Worm (Caenorhabditis elegans) whole organism, young adult: ENCODE data around the gene Y48C3A.12.

Experiments
- C06A6.2 ChIP-seq: fragments of 200-800 bp; sonication (Bioruptor generic); conservative IDR thresholded peaks from 2 replicates; pipeline ENCODE4 v1.3.6; 2022; ENCODE audit warnings: missing genetic modification characterization, missing compliant biosample characterization
- C17E4.6 ChIP-seq: fragments of 200-800 bp; sonication (Bioruptor generic); IDR thresholded peaks from 2 replicates; pipeline ENCODE4 v1.3.6; 2022; ENCODE audit warnings: missing genetic modification reagents, missing genetic modification characterization, missing compliant biosample characterization
- D2030.7 ChIP-seq: fragments of 200-800 bp; sonication (Bioruptor generic); IDR thresholded peaks from 2 replicates; pipeline ENCODE4 v1.3.6; 2022; ENCODE audit warnings: missing genetic modification reagents, missing genetic modification characterization, missing compliant biosample characterization
- F22D6.2 ChIP-seq: sonication (generic microtip); optimal IDR thresholded peaks from 2 replicates; lab custom pipeline; 2016; ENCODE audit warnings: mild to moderate bottlenecking, missing genetic modification characterization, missing compliant biosample characterization
- F23B12.7 ChIP-seq: sonication (generic microtip); optimal IDR thresholded peaks from 2 replicates; lab custom pipeline; 2017; ENCODE audit warnings: missing genetic modification characterization, mild to moderate bottlenecking, missing compliant biosample characterization, antibody characterized with exemption, moderate library complexity; ENCODE audit not compliant: insufficient read depth
- F33H1.4 ChIP-seq: fragments of 200-800 bp; sonication (Bioruptor generic); IDR thresholded peaks from 2 replicates; pipeline ENCODE4 v1.3.6; 2022; ENCODE audit warnings: missing genetic modification reagents, missing genetic modification characterization, missing compliant biosample characterization
- F39B2.1 ChIP-seq: fragments of 200-800 bp; sonication (Bioruptor generic); IDR thresholded peaks from 2 replicates; pipeline ENCODE4 v1.3.6; 2022; ENCODE audit warnings: missing genetic modification reagents, missing genetic modification characterization, missing compliant biosample characterization
- F57C9.4 ChIP-seq: sonication (generic microtip); optimal IDR thresholded peaks from 2 replicates; lab custom pipeline; 2017; ENCODE audit warnings: mild to moderate bottlenecking, missing genetic modification characterization, missing compliant biosample characterization
- K11D2.4 ChIP-seq: fragments of 200-800 bp; sonication (Bioruptor generic); IDR thresholded peaks from 2 replicates; pipeline ENCODE4 v1.3.6; 2022; ENCODE audit warnings: missing genetic modification reagents, missing genetic modification characterization, missing compliant biosample characterization
- K12H6.12 ChIP-seq: fragments of 200-800 bp; sonication (Bioruptor generic); optimal IDR thresholded peaks from 2 replicates; lab custom pipeline; 2018; ENCODE audit warnings: mild to moderate bottlenecking, missing genetic modification characterization, missing compliant biosample characterization
- T26A5.8 ChIP-seq: sonication (generic microtip); optimal IDR thresholded peaks from 2 replicates; lab custom pipeline; 2016; ENCODE audit warnings: missing genetic modification characterization, missing compliant biosample characterization
- Y53G8AR.9 ChIP-seq: fragments of 200-800 bp; sonication (Bioruptor generic); conservative IDR thresholded peaks from 2 replicates; pipeline ENCODE4 v1.3.6; 2022; ENCODE audit warnings: missing genetic modification reagents, missing genetic modification characterization, missing compliant biosample characterization
- Y79H2A.3 ChIP-seq: fragments of 200-800 bp; sonication (Bioruptor generic); conservative IDR thresholded peaks from 2 replicates; pipeline ENCODE4 v1.3.6; 2022; ENCODE audit warnings: missing genetic modification reagents, missing genetic modification characterization, missing compliant biosample characterization
- ZK185.1 ChIP-seq: sonication (generic microtip); optimal IDR thresholded peaks from 2 replicates; lab custom pipeline; 2016; ENCODE audit warnings: mild to moderate bottlenecking, missing genetic modification characterization, missing compliant biosample characterization; ENCODE audit not compliant: poor library complexity, severe bottlenecking
- attf-3 ChIP-seq: fragments of 200-800 bp; sonication (Bioruptor generic); conservative IDR thresholded peaks from 2 replicates; pipeline ENCODE4 v1.3.6; 2022; ENCODE audit warnings: missing genetic modification reagents, missing genetic modification characterization, missing compliant biosample characterization
- attf-5 ChIP-seq: fragments of 200-800 bp; sonication (Bioruptor generic); optimal IDR thresholded peaks from 2 replicates; lab custom pipeline; 2018; ENCODE audit warnings: mild to moderate bottlenecking, missing genetic modification characterization, missing compliant biosample characterization
- ceh-100 ChIP-seq: fragments of 200-800 bp; sonication (Bioruptor generic); IDR thresholded peaks from 2 replicates; pipeline ENCODE4 v1.3.6; 2022; ENCODE audit warnings: missing genetic modification reagents, missing genetic modification characterization, missing compliant biosample characterization
- ceh-91 ChIP-seq: fragments of 200-800 bp; sonication (Bioruptor generic); IDR thresholded peaks from 2 replicates; pipeline ENCODE4 v1.3.6; 2022; ENCODE audit warnings: missing genetic modification reagents, missing genetic modification characterization, missing compliant biosample characterization
- die-1 ChIP-seq: sonication (generic microtip); optimal IDR thresholded peaks from 2 replicates; lab custom pipeline; 2016; ENCODE audit warnings: missing genotype, mild to moderate bottlenecking, missing genetic modification characterization, missing compliant biosample characterization
- ets-4 ChIP-seq: fragments of 200-800 bp; sonication (Bioruptor generic); optimal IDR thresholded peaks from 2 replicates; lab custom pipeline; 2018; ENCODE audit warnings: mild to moderate bottlenecking, missing genetic modification characterization, missing compliant biosample characterization
- gei-17 ChIP-seq: fragments of 200-800 bp; sonication (Bioruptor generic); optimal IDR thresholded peaks from 2 replicates; lab custom pipeline; 2018; ENCODE audit warnings: mild to moderate bottlenecking, missing genetic modification characterization, missing compliant biosample characterization
- him-1 ChIP-seq: sonication (generic microtip); optimal IDR thresholded peaks from 2 replicates; lab custom pipeline; 2016; ENCODE audit warnings: missing genotype, missing genetic modification reagents, missing genetic modification characterization, missing compliant biosample characterization
- hmg-1.2 ChIP-seq: fragments of 200-800 bp; sonication (Bioruptor generic); IDR thresholded peaks from 2 replicates; pipeline ENCODE4 v1.3.6; 2022; ENCODE audit warnings: missing genetic modification reagents, missing genetic modification characterization, missing compliant biosample characterization
- hmg-20 ChIP-seq: fragments of 200-800 bp; sonication (Bioruptor generic); IDR thresholded peaks from 2 replicates; pipeline ENCODE4 v1.3.6; 2022; ENCODE audit warnings: missing genetic modification reagents, missing genetic modification characterization, missing compliant biosample characterization
- hsf-1 ChIP-seq: fragments of 200-800 bp; sonication (Bioruptor generic); IDR thresholded peaks from 2 replicates; pipeline ENCODE4 v1.3.6; 2022; ENCODE audit warnings: missing genetic modification reagents, missing genetic modification characterization, missing compliant biosample characterization
- lin-26 ChIP-seq: fragments of 200-800 bp; sonication (Bioruptor generic); IDR thresholded peaks from 2 replicates; pipeline ENCODE4 v1.3.6; 2022; ENCODE audit warnings: missing genetic modification reagents, missing genetic modification characterization, missing compliant biosample characterization
- lin-40 ChIP-seq: sonication (generic microtip); optimal IDR thresholded peaks from 2 replicates; lab custom pipeline; 2016; ENCODE audit warnings: missing genetic modification characterization, mild to moderate bottlenecking, missing compliant biosample characterization, missing genotype, missing genetic modification reagents
- lir-1 ChIP-seq: fragments of 200-800 bp; sonication (Bioruptor generic); conservative IDR thresholded peaks from 2 replicates; pipeline ENCODE4 v1.3.6; 2022; ENCODE audit warnings: missing genetic modification reagents, missing genetic modification characterization, missing compliant biosample characterization
- lsl-1 ChIP-seq: fragments of 200-800 bp; sonication (Bioruptor generic); optimal IDR thresholded peaks from 2 replicates; lab custom pipeline; 2018; ENCODE audit warnings: mild to moderate bottlenecking, missing genetic modification characterization, moderate library complexity, missing compliant biosample characterization
- lsy-27 ChIP-seq: sonication (generic microtip); optimal IDR thresholded peaks from 2 replicates; lab custom pipeline; 2017; ENCODE audit warnings: missing genetic modification characterization, mild to moderate bottlenecking, missing compliant biosample characterization, antibody characterized with exemption, missing genotype, borderline replicate concordance; ENCODE audit not compliant: insufficient read depth
- madf-10 ChIP-seq: sonication (generic microtip); optimal IDR thresholded peaks from 2 replicates; lab custom pipeline; 2016; ENCODE audit warnings: mild to moderate bottlenecking, missing genetic modification characterization, missing compliant biosample characterization
- madf-3 ChIP-seq: fragments of 200-800 bp; sonication (Bioruptor generic); IDR thresholded peaks from 2 replicates; pipeline ENCODE4 v1.3.6; 2022; ENCODE audit warnings: missing genetic modification reagents, missing genetic modification characterization, missing compliant biosample characterization
- mcd-1 ChIP-seq: fragments of 200-800 bp; sonication (Bioruptor generic); IDR thresholded peaks from 2 replicates; pipeline ENCODE4 v1.3.6; 2022; ENCODE audit warnings: missing genetic modification reagents, missing genetic modification characterization, missing compliant biosample characterization
- mes-4 ChIP-seq: sonication (generic microtip); optimal IDR thresholded peaks from 2 replicates; lab custom pipeline; 2016; ENCODE audit warnings: missing genotype, missing genetic modification characterization, missing compliant biosample characterization
- nhr-27 ChIP-seq: fragments of 200-800 bp; sonication (Bioruptor generic); optimal IDR thresholded peaks from 2 replicates; lab custom pipeline; 2018; ENCODE audit warnings: mild to moderate bottlenecking, missing genetic modification characterization, moderate library complexity, missing compliant biosample characterization
- nhr-80 ChIP-seq: sonication (generic microtip); optimal IDR thresholded peaks from 2 replicates; lab custom pipeline; 2016; ENCODE audit warnings: missing genetic modification characterization, missing compliant biosample characterization
- nhr-90 ChIP-seq: sonication (generic microtip); optimal IDR thresholded peaks from 2 replicates; lab custom pipeline; 2016; ENCODE audit warnings: missing genotype, mild to moderate bottlenecking, missing genetic modification characterization, missing compliant biosample characterization
- pha-4 ChIP-seq: fragments of 150-350 bp; sonication (generic microtip); optimal IDR thresholded peaks from 2 replicates; lab custom pipeline; 2014; ENCODE audit warnings: missing biosample characterization, missing genetic modification reagents, missing genetic modification characterization
- repo-1 ChIP-seq: sonication (generic microtip); optimal IDR thresholded peaks from 2 replicates; lab custom pipeline; 2017; ENCODE audit warnings: mild to moderate bottlenecking, missing genetic modification characterization, missing compliant biosample characterization
- sea-2 ChIP-seq: fragments of 200-800 bp; sonication (Bioruptor generic); IDR thresholded peaks from 2 replicates; pipeline ENCODE4 v1.3.6; 2022; ENCODE audit warnings: missing genetic modification characterization, missing compliant biosample characterization
- snpc-1.1 ChIP-seq: sonication (generic microtip); optimal IDR thresholded peaks from 2 replicates; lab custom pipeline; 2017; ENCODE audit warnings: missing genetic modification characterization, mild to moderate bottlenecking, missing compliant biosample characterization, antibody characterized with exemption, moderate library complexity, missing genotype, missing genetic modification reagents; ENCODE audit not compliant: insufficient read depth
- somi-1 ChIP-seq: fragments of 200-800 bp; sonication (Bioruptor generic); optimal IDR thresholded peaks from 2 replicates; lab custom pipeline; 2018; ENCODE audit warnings: mild to moderate bottlenecking, missing genetic modification characterization, missing compliant biosample characterization
- sptf-2 ChIP-seq: fragments of 200-800 bp; sonication (Bioruptor generic); optimal IDR thresholded peaks from 2 replicates; lab custom pipeline; 2018; ENCODE audit warnings: mild to moderate bottlenecking, missing genetic modification characterization, missing compliant biosample characterization
- xnd-1 ChIP-seq: sonication (generic microtip); optimal IDR thresholded peaks from 2 replicates; lab custom pipeline; 2016; ENCODE audit warnings: missing genotype, missing genetic modification reagents, missing genetic modification characterization, missing compliant biosample characterization

Y48C3A.12 gene

ce11 chrII:13334966-13335698 lies 41.1 kb upstream of the Y48C3A.12 start (continued):
- TF ChIP-seq F39B2.1 (GFP tag; lab: Robert Waterston, UW) = no peak
- peak; percentile 84 for TF ChIP-seq lin-40 (tag; lab: Kevin White, UChicago)
- TF ChIP-seq F22D6.2 (tag; lab: Kevin White, UChicago) = no peak
- peak; percentile 95 for TF ChIP-seq K12H6.12 (tag; lab: Kevin White, UChicago)
- TF ChIP-seq gei-17 (GFP tag; lab: Kevin White, UChicago) = peak; percentile 19
- TF ChIP-seq attf-5 (GFP tag; lab: Kevin White, UChicago) = peak; percentile 77
- no peak for TF ChIP-seq F57C9.4
- TF ChIP-seq C06A6.2 (GFP tag; lab: Robert Waterston, UW) = no peak
- peak; percentile 75 for TF ChIP-seq nhr-80
- TF ChIP-seq ceh-100 (GFP tag; lab: Robert Waterston, UW) = no peak
- TF ChIP-seq F23B12.7 (tag; lab: Kevin White, UChicago) = no peak
- no peak for TF ChIP-seq ets-4 (GFP tag; lab: Kevin White, UChicago)
- peak; percentile 41 for TF ChIP-seq mcd-1 (GFP tag; lab: Robert Waterston, UW)
- TF ChIP-seq K11D2.4 (GFP tag; lab: Robert Waterston, UW) = no peak; the same call in 1 of the 2 replicates
- peak; percentile 47; the same call in 1 of the 2 replicates for TF ChIP-seq lin-26 (GFP tag; lab: Robert Waterston, UW)
- no peak for TF ChIP-seq snpc-1.1
- TF ChIP-seq lir-1 (GFP tag; lab: Robert Waterston, UW) = peak; percentile 40; the same call in 1 of the 2 replicates
- TF ChIP-seq sptf-2 (GFP tag; lab: Kevin White, UChicago) = no peak
- TF ChIP-seq lsy-27 = no peak
- TF ChIP-seq madf-10 = peak; percentile 43
- TF ChIP-seq C17E4.6 (GFP tag; lab: Robert Waterston, UW) = no peak
- 0 out of 2 replicates have a peak, but pooled peaks have one; percentile 12 for TF ChIP-seq madf-3 (GFP tag; lab: Robert Waterston, UW)
- no peak for TF ChIP-seq ZK185.1 (tag; lab: Kevin White, UChicago)
- no peak for TF ChIP-seq hsf-1
- TF ChIP-seq him-1 (tag; lab: Kevin White, UChicago) = no peak
- TF ChIP-seq pha-4 (tag; lab: Kevin White, UChicago) = peak; percentile 7
- no peak for TF ChIP-seq Y79H2A.3 (GFP tag; lab: Robert Waterston, UW)
- no peak for TF ChIP-seq T26A5.8
- no peak for TF ChIP-seq somi-1
- peak; percentile 43 for TF ChIP-seq die-1 (tag; lab: Kevin White, UChicago)
- TF ChIP-seq sea-2 = no peak
- no peak for TF ChIP-seq repo-1 (tag; lab: Kevin White, UChicago)

ce11 chrII:13337959-13338358 lies 38.3 kb upstream of the Y48C3A.12 start, which contains the start of gene mrpl-20:
mrpl-20 (plus strand) TSS chrII:13338281.
- no peak for TF ChIP-seq lin-40 (tag; lab: Kevin White, UChicago)
- TF ChIP-seq nhr-27 = no peak
- TF ChIP-seq attf-3 (GFP tag; lab: Robert Waterston, UW) = peak; percentile 93
- TF ChIP-seq somi-1 = no peak
- peak; percentile 96 for TF ChIP-seq hmg-1.2 (GFP tag; lab: Robert Waterston, UW)

- no peak for TF ChIP-seq mes-4 (tag; lab: Kevin White, UChicago)
- TF ChIP-seq nhr-90 = no peak
- TF ChIP-seq xnd-1 (tag; lab: Kevin White, UChicago) = peak; percentile 31
- TF ChIP-seq lir-1 (GFP tag; lab: Robert Waterston, UW) = no peak
- no peak for TF ChIP-seq hmg-20 (GFP tag; lab: Robert Waterston, UW)
- TF ChIP-seq Y53G8AR.9 (GFP tag; lab: Robert Waterston, UW) = no peak
- TF ChIP-seq attf-3 (GFP tag; lab: Robert Waterston, UW) = 0 out of 2 replicates have a peak, but pooled peaks have one; percentile 13
- peak; percentile 15; the same call in 1 of the 2 replicates for TF ChIP-seq D2030.7 (GFP tag; lab: Robert Waterston, UW)
- peak; percentile 30; the same call in 1 of the 2 replicates for TF ChIP-seq ceh-91
- TF ChIP-seq lsl-1 (GFP tag; lab: Kevin White, UChicago) = peak; percentile 81
- TF ChIP-seq F33H1.4 (GFP tag; lab: Robert Waterston, UW) = peak; percentile 68
- no peak for TF ChIP-seq die-1 (tag; lab: Kevin White, UChicago)
Measured at ce11 chrII:13339984-13340383, 36.2 kb upstream of the Y48C3A.12 start.
